Fruit fly (Drosophila melanogaster) whole organism, adult: ENCODE results near the gene Ent3.
A peak's percentile ranks its signal among the peaks of the same experiment; 100 is the strongest.

ENCODE experiments used
- CG11617 ChIP-seq: fragments of 200-800 bp; sonication (Bioruptor generic); optimal IDR thresholded peaks from 2 replicates; lab custom pipeline; 2017; ENCODE audit warnings: mild to moderate bottlenecking, missing biosample characterization, missing genetic modification reagents, missing genetic modification characterization
- CG12768 ChIP-seq: fragments of 200-800 bp; sonication (Bioruptor generic); optimal IDR thresholded peaks from 2 replicates; lab custom pipeline; 2017; ENCODE audit warnings: missing biosample characterization, missing genetic modification characterization, mild to moderate bottlenecking, moderate library complexity, missing genetic modification reagents
- CG14711 ChIP-seq: fragments of 200-800 bp; sonication (Bioruptor generic); optimal IDR thresholded peaks from 2 replicates; lab custom pipeline; 2018; ENCODE audit warnings: missing biosample characterization, mild to moderate bottlenecking, missing genetic modification characterization, moderate library complexity
- CG1620 ChIP-seq: fragments of 200-800 bp; sonication (Bioruptor generic); optimal IDR thresholded peaks from 2 replicates; lab custom pipeline; 2016; ENCODE audit warnings: missing biosample characterization, missing genetic modification characterization
- CG33017 ChIP-seq: fragments of 200-800 bp; sonication (Bioruptor generic); optimal IDR thresholded peaks from 2 replicates; lab custom pipeline; 2018; ENCODE audit warnings: missing biosample characterization, mild to moderate bottlenecking, missing genetic modification characterization, moderate library complexity
- CG5204 ChIP-seq: fragments of 200-800 bp; sonication (Bioruptor generic); optimal IDR thresholded peaks from 2 replicates; lab custom pipeline; 2016; ENCODE audit warnings: missing biosample characterization, missing genetic modification characterization
- CG7045 ChIP-seq: fragments of 200-800 bp; sonication (Bioruptor generic); optimal IDR thresholded peaks from 2 replicates; lab custom pipeline; 2017; ENCODE audit warnings: missing biosample characterization, mild to moderate bottlenecking, missing genetic modification characterization
- CG7101 ChIP-seq: fragments of 200-800 bp; sonication (Bioruptor generic); optimal IDR thresholded peaks from 2 replicates; lab custom pipeline; 2018; ENCODE audit warnings: missing biosample characterization, mild to moderate bottlenecking, missing genetic modification characterization, moderate library complexity
- Clk ChIP-seq: fragments of 200-800 bp; sonication (Bioruptor generic); optimal IDR thresholded peaks from 2 replicates; lab custom pipeline; 2017; ENCODE audit warnings: missing biosample characterization, missing genetic modification characterization
- Crg-1 ChIP-seq: fragments of 200-800 bp; sonication (Bioruptor generic); optimal IDR thresholded peaks from 2 replicates; lab custom pipeline; 2016; ENCODE audit warnings: missing biosample characterization, missing genetic modification characterization
- Hr96 ChIP-seq: fragments of 200-800 bp; sonication (Bioruptor generic); optimal IDR thresholded peaks from 2 replicates; lab custom pipeline; 2016; ENCODE audit warnings: missing biosample characterization, missing genetic modification characterization
- Mnt ChIP-seq: fragments of 200-800 bp; sonication (Bioruptor generic); optimal IDR thresholded peaks from 2 replicates; lab custom pipeline; 2016; ENCODE audit warnings: missing biosample characterization, mild to moderate bottlenecking, missing genetic modification characterization
- bab1 ChIP-seq: fragments of 200-800 bp; sonication (Bioruptor generic); optimal IDR thresholded peaks from 3 replicates; lab custom pipeline; 2019; ENCODE audit warnings: missing biosample characterization, mild to moderate bottlenecking, missing genetic modification characterization, moderate library complexity
- cic ChIP-seq: fragments of 200-800 bp; sonication (Bioruptor generic); optimal IDR thresholded peaks from 2 replicates; lab custom pipeline; 2017; ENCODE audit warnings: missing biosample characterization, mild to moderate bottlenecking, missing genetic modification characterization, moderate library complexity
- cnc ChIP-seq, 2 experiments: fragments of >200 bp; optimal IDR thresholded peaks; 2 replicates each; lab custom pipeline; 2017
- kay ChIP-seq: fragments of 200-800 bp; sonication (Bioruptor generic); peaks from one replicate; lab custom pipeline; 2016; ENCODE audit warnings: missing biosample characterization, missing genetic modification characterization, borderline replicate concordance
- ovo ChIP-seq: fragments of 200-800 bp; sonication (Bioruptor generic); optimal IDR thresholded peaks from 2 replicates; lab custom pipeline; 2016; ENCODE audit warnings: missing biosample characterization, missing genetic modification characterization
- pad ChIP-seq: fragments of 200-800 bp; sonication (Bioruptor generic); optimal IDR thresholded peaks from 3 replicates; lab custom pipeline; 2017; ENCODE audit warnings: missing biosample characterization, missing genetic modification characterization, mild to moderate bottlenecking, moderate library complexity, missing genetic modification reagents
- tj ChIP-seq: fragments of 200-800 bp; sonication (Bioruptor generic); optimal IDR thresholded peaks from 3 replicates; lab custom pipeline; 2017; ENCODE audit warnings: missing biosample characterization, mild to moderate bottlenecking, missing genetic modification characterization, moderate library complexity
- toe ChIP-seq: fragments of 200-800 bp; sonication (Bioruptor generic); optimal IDR thresholded peaks from 2 replicates; lab custom pipeline; 2016; ENCODE audit warnings: missing biosample characterization, missing genetic modification characterization

The Ent3 gene

dm6 chr3L:12853423-12853822 is at the start of gene Ent3:
Ent3 (plus strand) TSS chr3L:12853646.
- TF ChIP-seq CG33017 (tag; lab: Kevin White, UChicago) (no peak), CG7101 (tag; lab: Kevin White, UChicago) (no peak), tj (GFP tag; lab: Kevin White, UChicago) (no peak)

- TF ChIP-seq bab1 (GFP tag; lab: Kevin White, UChicago), result no peak
- peak; percentile 11 for TF ChIP-seq Clk (GFP tag; lab: Kevin White, UChicago)
Observed at dm6 chr3L:12804035-12804729, 49.3 kb upstream of the Ent3 start.

dm6 chr3L:12804730-12805170 is 48.7 kb upstream of the Ent3 start, which contains the start of gene Atg1:
Atg1 (minus strand) TSS chr3L:12805116.
- TF ChIP-seq tj (GFP tag; lab: Kevin White, UChicago) (peak; percentile 19), Hr96 (GFP tag; lab: Kevin White, UChicago) (no peak), bab1 (GFP tag; lab: Kevin White, UChicago) (peak; percentile 60), CG1620 (no peak), CG5204 (GFP tag; lab: Kevin White, UChicago) (no peak), CG33017 (tag; lab: Kevin White, UChicago) (no peak), Mnt (GFP tag; lab: Kevin White, UChicago) (peak; percentile 38), CG7045 (GFP tag; lab: Kevin White, UChicago) (no peak), Clk (GFP tag; lab: Kevin White, UChicago) (no peak), Crg-1 (no peak), pad (peak; percentile 74), kay (GFP tag; lab: Kevin White, UChicago) (no peak), toe (GFP tag; lab: Kevin White, UChicago) (no peak), cic (GFP tag; lab: Kevin White, UChicago) (peak; percentile 56), CG11617 (GFP tag; lab: Kevin White, UChicago) (peak; percentile 16), CG12768 (peak; percentile 36), CG14711 (tag; lab: Kevin White, UChicago) (no peak), CG7101 (tag; lab: Kevin White, UChicago) (no peak), cnc (optimal IDR thresholded peaks at IDR 0.05; lab: Kevin White, UChicago) (no peak), ovo (GFP tag; lab: Kevin White, UChicago) (no peak)

dm6 chr3L:12805660-12806289 is 47.7 kb upstream of the Ent3 start, which contains the start of gene Sap130:
Sap130 (plus strand) TSS chr3L:12805902.
- no peak for TF ChIP-seq tj (GFP tag; lab: Kevin White, UChicago)
- no peak for TF ChIP-seq CG14711 (tag; lab: Kevin White, UChicago)
- TF ChIP-seq CG33017 (tag; lab: Kevin White, UChicago), result no peak
- no peak for TF ChIP-seq Clk (GFP tag; lab: Kevin White, UChicago)
- TF ChIP-seq cic (GFP tag; lab: Kevin White, UChicago), result no peak
- no peak for TF ChIP-seq Mnt (GFP tag; lab: Kevin White, UChicago)
- TF ChIP-seq kay (GFP tag; lab: Kevin White, UChicago), result no peak
- TF ChIP-seq pad, result no peak
- no peak for TF ChIP-seq CG7101 (tag; lab: Kevin White, UChicago)
- TF ChIP-seq CG12768, result no peak
- no peak for TF ChIP-seq Crg-1
- no peak for TF ChIP-seq CG7045 (GFP tag; lab: Kevin White, UChicago)
- no peak for TF ChIP-seq CG11617 (GFP tag; lab: Kevin White, UChicago)
- TF ChIP-seq Hr96 (GFP tag; lab: Kevin White, UChicago), result no peak
- TF ChIP-seq bab1 (GFP tag; lab: Kevin White, UChicago), result no peak
- no peak for TF ChIP-seq cnc (optimal IDR thresholded peaks at IDR 0.05; lab: Kevin White, UChicago)
- no peak for TF ChIP-seq CG1620
- no peak for TF ChIP-seq ovo (GFP tag; lab: Kevin White, UChicago)

- TF ChIP-seq pad (peak; percentile 22), CG7101 (tag; lab: Kevin White, UChicago) (peak; percentile 68), bab1 (GFP tag; lab: Kevin White, UChicago) (peak; percentile 41), CG5204 (GFP tag; lab: Kevin White, UChicago) (no peak), CG33017 (tag; lab: Kevin White, UChicago) (peak; percentile 75), CG1620 (no peak), kay (GFP tag; lab: Kevin White, UChicago) (no peak), CG12768 (peak; percentile 42), cic (GFP tag; lab: Kevin White, UChicago) (peak; percentile 86), tj (GFP tag; lab: Kevin White, UChicago) (peak; percentile 77), CG7045 (GFP tag; lab: Kevin White, UChicago) (peak; percentile 46), Crg-1 (no peak), Mnt (GFP tag; lab: Kevin White, UChicago) (peak; percentile 66), CG14711 (tag; lab: Kevin White, UChicago) (peak; percentile 98), CG11617 (GFP tag; lab: Kevin White, UChicago) (peak; percentile 69)
Observed at dm6 chr3L:12806290-12806743, 47.1 kb upstream of the Ent3 start.

dm6 chr3L:12808421-12808820 is 45.0 kb upstream of the Ent3 start, which contains the start of gene CG32110:
CG32110 (plus strand) TSS chr3L:12808721.
- no peak for TF ChIP-seq tj (GFP tag; lab: Kevin White, UChicago)
- TF ChIP-seq CG14711 (tag; lab: Kevin White, UChicago), result no peak
- no peak for TF ChIP-seq Hr96 (GFP tag; lab: Kevin White, UChicago)
- no peak for TF ChIP-seq cnc (optimal IDR thresholded peaks at IDR 0.05; lab: Kevin White, UChicago)
- TF ChIP-seq CG7101 (tag; lab: Kevin White, UChicago), result no peak
- TF ChIP-seq ovo (GFP tag; lab: Kevin White, UChicago), result no peak
- TF ChIP-seq pad, result no peak
- TF ChIP-seq CG12768, result no peak
- TF ChIP-seq cic (GFP tag; lab: Kevin White, UChicago), result no peak
- no peak for TF ChIP-seq CG7045 (GFP tag; lab: Kevin White, UChicago)
- no peak for TF ChIP-seq CG1620
